Fruit fly (Drosophila melanogaster): Measurements from ENCODE around the gene jim.

DNA sequence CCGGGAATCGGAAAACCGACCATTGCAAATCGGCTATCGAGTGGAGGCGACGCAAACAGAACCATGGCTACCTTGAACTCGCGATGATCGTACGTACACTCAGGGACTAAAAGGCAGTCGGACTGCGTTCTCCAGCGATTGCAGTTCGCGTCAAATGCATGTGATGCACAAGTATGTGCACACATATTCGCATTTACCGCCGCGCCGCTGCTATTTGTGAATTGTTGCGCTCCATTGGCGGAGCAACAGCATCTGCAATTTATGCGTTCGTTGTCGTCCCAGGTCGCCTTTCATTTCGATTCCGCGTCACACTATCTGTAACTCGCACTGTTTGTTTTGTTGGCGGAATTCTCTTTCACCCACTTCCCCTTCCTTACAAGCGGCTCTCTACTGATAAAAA is 14.8 kb downstream of the jim start:
- TF ChIP-seq fd96Ca (GFP tag; IDR thresholded peaks at IDR 0.05) (0 out of 3 replicates have a peak, but pooled peaks have one; percentile 28), Ets98B (GFP tag; IDR thresholded peaks at IDR 0.05) (no peak), D1 (tag; optimal IDR thresholded peaks at IDR 0.05) (no peak), gl (tag; optimal IDR thresholded peaks at IDR 0.05) (peak; percentile 2)
